Worm (Caenorhabditis elegans) whole organism, L2 larva: ENCODE measurements around the gene Y49F6B.8.

ENCODE experiments used
- ama-1 ChIP-seq: fragments of 150-350 bp; optimal IDR thresholded peaks from 2 replicates; lab custom pipeline; 2018; ENCODE audit warnings: inconsistent platforms
- nhr-11 ChIP-seq: fragments of 150-350 bp; optimal IDR thresholded peaks from 2 replicates; lab custom pipeline; 2014; ENCODE audit warnings: missing biosample characterization, missing genetic modification characterization
- nhr-129 ChIP-seq: fragments of 150-350 bp; optimal IDR thresholded peaks from 2 replicates; lab custom pipeline; 2014; ENCODE audit warnings: missing biosample characterization, missing genetic modification characterization
- zag-1 ChIP-seq: fragments of 150-350 bp; optimal IDR thresholded peaks from 2 replicates; lab custom pipeline; 2014; ENCODE audit warnings: missing biosample characterization, missing genetic modification characterization

ce11 chrII:3460048-3460447, 21.4 kb downstream of the Y49F6B.8 start, which contains the start of gene C16C8.7:
- TF ChIP-seq nhr-129 (tag; lab: Kevin White, UChicago) (no peak), nhr-11 (tag; lab: Kevin White, UChicago) (no peak), ama-1 (no peak), zag-1 (no peak)
